Worm (Caenorhabditis elegans): Measurements from ENCODE around the gene F53F4.1.

ce11 chrV:13609806-13610205, 25.2 kb downstream of the F53F4.1 start:
- no peak for TF ChIP-seq nhr-84 (tag; optimal IDR thresholded peaks at IDR 0.05)
- TF ChIP-seq nhr-12 (tag; optimal IDR thresholded peaks at IDR 0.05), result no peak
- no peak for TF ChIP-seq skn-1 (tag; optimal IDR thresholded peaks at IDR 0.05)
- no peak for TF ChIP-seq lin-39 (tag; optimal IDR thresholded peaks at IDR 0.05)
- no peak for TF ChIP-seq sptf-1 (tag; optimal IDR thresholded peaks at IDR 0.05)

Measured in whole organism, L1 larva.